Fruit fly (Drosophila melanogaster) whole organism: Measurements from ENCODE around the gene eIF4EHP.

Experiments
- CG8478 ChIP-seq: fragments of >200 bp; optimal IDR thresholded peaks from 2 replicates; lab custom pipeline; 2018; ENCODE audit warnings: inconsistent platforms
- Dll ChIP-seq: fragments of >200 bp; optimal IDR thresholded peaks from 2 replicates; lab custom pipeline; 2017
- EcR ChIP-seq, 2 experiments: fragments of >200 bp; optimal IDR thresholded peaks; 2 replicates each; lab custom pipeline; 2017; ENCODE audit warnings: missing biosample characterization in 2 of 2, missing genetic modification characterization in 2 of 2, missing genetic modification reagents in 2 of 2
- pan ChIP-seq: fragments of >200 bp; optimal IDR thresholded peaks from 2 replicates; lab custom pipeline; 2017
- psq ChIP-seq: fragments of >200 bp; optimal IDR thresholded peaks from 2 replicates; lab custom pipeline; 2017
- usp ChIP-seq: fragments of >200 bp; optimal IDR thresholded peaks from 2 replicates; lab custom pipeline; 2017; ENCODE audit warnings: missing biosample characterization, missing genetic modification characterization, mixed read lengths

The eIF4EHP gene

DNA sequence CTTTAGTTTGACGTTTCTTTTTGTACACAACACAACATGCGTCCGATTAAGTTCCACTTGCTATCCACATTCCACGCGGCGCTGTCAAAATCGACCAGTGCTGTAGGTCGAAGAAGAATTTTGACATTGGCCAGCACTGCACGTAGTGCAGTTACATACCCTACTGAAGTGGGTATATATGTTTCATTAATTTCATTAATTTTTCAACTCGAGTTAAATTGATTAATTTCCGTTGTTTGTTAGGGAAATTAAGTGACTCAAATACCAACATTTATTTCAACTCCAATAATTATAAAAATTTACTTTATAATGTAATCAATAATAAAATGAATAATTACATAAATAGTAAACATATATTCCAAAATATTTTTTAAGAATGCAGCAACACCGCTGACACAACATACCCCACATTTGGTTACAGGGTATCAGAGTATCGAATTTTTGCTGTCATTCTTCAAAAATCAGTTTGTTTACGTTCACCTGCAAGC, at the start of gene eIF4EHP, which contains the start of gene CG18428:
TSS of gene eIF4EHP (minus strand) at position 59 of the 488 bp plus-strand sequence.
TSS of gene CG18428 (plus strand) at position 435 of the 488 bp plus-strand sequence.
- peak; percentile 96 for TF ChIP-seq pan (lab: Kevin White, UChicago)
- TF ChIP-seq psq = no peak

DNA sequence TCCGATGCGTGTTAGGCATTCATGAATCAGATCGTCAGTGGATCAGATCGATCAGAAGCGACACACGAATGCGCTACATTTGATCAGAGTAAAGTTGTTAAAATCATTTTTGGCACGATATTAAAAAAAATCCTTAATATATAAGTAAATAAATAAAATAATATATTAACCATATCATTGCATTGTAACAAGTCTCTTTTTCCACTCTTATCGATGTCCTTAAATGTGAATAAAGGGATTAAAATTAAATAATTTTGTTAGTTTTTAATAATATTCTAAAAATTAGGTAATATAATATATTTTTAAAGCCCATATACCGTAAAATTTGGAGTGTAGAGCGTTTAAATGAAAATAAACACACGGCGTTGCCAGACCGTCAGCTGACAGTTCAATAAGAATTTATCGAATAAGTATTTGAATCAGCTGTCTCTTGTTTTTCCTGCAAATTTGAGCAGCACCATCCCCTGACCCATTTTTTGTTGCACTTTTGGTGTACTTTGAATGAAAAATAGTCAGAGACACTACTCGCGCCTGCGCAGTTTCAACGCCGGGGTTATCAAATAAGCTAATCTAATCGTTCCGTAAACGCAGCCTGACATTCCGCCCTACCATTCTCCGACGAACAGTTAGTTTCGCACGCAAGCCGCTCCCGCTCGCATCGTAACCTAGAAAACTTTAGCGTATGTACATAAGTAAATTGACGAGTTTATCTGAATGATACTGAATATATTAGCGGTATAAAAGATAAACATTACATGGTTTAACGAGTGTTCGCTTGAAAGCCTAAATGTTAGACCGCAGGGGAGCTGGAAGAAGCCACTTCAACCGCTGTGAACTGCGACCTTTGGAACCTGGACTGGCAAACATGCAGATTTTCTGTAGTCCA, 43.4 kb upstream of the eIF4EHP start, which contains the start of the genes p38a and CG6178:
TSS of gene p38a (minus strand) at position 398 of the 886 bp plus-strand sequence.
TSS of gene CG6178 (plus strand) at position 424 of the 886 bp plus-strand sequence.
- TF ChIP-seq usp (GFP tag; lab: Kevin White, UChicago) (no peak), Dll (lab: Kevin White, UChicago) (no peak), psq (no peak), CG8478 (lab: Kevin White, UChicago) (no peak), pan (lab: Kevin White, UChicago) (no peak), EcR (GFP tag; optimal IDR thresholded peaks at IDR 0.05; lab: Kevin White, UChicago) (no peak)

DNA sequence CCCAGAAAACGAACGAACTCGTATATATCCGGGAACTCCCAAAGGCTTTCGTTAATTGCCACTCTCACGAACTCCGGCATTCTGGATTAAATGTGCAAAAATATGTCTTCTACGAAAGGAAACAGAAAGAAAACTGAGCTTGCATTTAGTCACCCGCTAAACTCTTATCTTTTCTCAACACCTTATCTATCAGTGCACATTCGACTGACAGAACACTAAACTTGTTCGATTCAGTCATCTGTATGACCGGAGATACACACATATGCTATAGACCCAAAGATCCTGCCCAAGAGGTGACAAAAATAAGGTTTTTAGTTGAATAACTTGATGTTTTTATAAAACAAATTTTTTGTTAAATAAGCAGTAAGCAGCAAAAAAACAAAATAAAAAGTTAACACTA, 41.3 kb upstream of the eIF4EHP start, which contains the start of gene p38c:
TSS of gene p38c (minus strand) at position 101 of the 400 bp plus-strand sequence.
- no peak for TF ChIP-seq CG8478 (lab: Kevin White, UChicago)
- no peak for TF ChIP-seq EcR (GFP tag; optimal IDR thresholded peaks at IDR 0.05; lab: Kevin White, UChicago)

DNA sequence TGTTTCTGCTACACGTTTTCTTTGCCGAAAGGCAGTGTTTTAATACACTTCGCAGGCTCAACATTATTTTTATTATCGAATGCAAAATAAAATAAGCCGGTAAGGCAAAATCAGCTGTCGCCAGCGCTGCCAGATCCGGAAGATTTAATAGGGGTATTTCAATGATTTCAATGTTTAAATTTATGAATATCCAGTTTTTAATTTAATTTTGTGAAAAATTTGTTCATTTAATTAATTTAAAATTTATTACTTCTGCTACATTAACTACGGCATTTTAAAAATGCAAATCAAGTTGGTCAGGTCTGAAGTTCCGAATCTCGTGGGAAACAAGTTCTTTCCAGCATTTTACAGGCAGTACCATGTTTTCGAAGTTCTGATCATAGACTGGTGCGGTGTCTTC, 40.1 kb upstream of the eIF4EHP start, which contains the start of gene Slimp:
TSS of gene Slimp (minus strand) at position 130 of the 400 bp plus-strand sequence.
- TF ChIP-seq CG8478 (lab: Kevin White, UChicago) = no peak
- no peak for TF ChIP-seq pan (lab: Kevin White, UChicago)
- TF ChIP-seq usp (GFP tag; lab: Kevin White, UChicago) = no peak
- no peak for TF ChIP-seq Dll (lab: Kevin White, UChicago)
- TF ChIP-seq psq = no peak
- TF ChIP-seq EcR (GFP tag; optimal IDR thresholded peaks at IDR 0.05; lab: Kevin White, UChicago) = no peak

DNA sequence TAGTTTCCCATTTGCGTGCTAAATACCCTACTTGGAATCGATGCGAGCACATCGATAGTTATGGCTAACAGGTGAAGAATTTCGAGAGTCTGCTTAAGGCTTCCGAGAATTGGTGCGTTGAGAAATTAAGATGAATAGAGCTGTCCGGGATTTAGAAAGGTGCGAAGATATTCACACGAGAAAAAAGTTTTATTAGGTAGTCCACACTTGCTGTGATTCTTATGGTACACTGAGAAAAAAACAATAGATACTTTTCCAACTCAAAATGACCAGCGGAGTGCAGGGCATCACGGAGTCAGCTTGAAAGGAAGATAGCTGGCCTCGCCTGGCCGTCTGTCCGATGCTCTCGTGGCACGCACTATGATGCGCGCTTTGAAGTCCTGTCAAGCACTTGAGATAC, 35.8 kb upstream of the eIF4EHP start:
- no peak for TF ChIP-seq pan (lab: Kevin White, UChicago)
- TF ChIP-seq EcR (GFP tag; optimal IDR thresholded peaks at IDR 0.05; lab: Kevin White, UChicago) = no peak
- no peak for TF ChIP-seq CG8478 (lab: Kevin White, UChicago)
- TF ChIP-seq psq = no peak
- TF ChIP-seq Dll (lab: Kevin White, UChicago) = no peak

DNA sequence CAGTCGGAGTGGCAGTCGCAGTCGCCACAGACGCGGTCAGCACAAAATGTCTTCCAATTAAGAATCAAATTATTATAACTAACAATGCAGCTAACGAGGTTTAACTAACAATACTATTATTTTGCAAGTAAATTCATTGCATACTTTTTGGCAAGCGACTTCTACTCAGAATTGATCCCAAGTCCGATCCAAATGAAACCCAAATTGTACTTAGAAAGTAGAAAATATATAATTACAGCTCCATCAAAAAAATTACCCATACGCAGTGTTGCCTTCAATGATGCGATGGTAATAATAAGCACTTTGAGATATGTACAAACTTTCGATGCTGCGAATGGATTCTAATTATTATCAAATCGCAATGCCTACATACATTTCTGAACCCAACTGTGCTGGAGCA, 35.0 kb upstream of the eIF4EHP start:
- TF ChIP-seq EcR (GFP tag; optimal IDR thresholded peaks at IDR 0.05; lab: Kevin White, UChicago) (no peak), pan (lab: Kevin White, UChicago) (no peak), psq (no peak), usp (GFP tag; lab: Kevin White, UChicago) (no peak), CG8478 (lab: Kevin White, UChicago) (no peak), Dll (lab: Kevin White, UChicago) (no peak)

DNA sequence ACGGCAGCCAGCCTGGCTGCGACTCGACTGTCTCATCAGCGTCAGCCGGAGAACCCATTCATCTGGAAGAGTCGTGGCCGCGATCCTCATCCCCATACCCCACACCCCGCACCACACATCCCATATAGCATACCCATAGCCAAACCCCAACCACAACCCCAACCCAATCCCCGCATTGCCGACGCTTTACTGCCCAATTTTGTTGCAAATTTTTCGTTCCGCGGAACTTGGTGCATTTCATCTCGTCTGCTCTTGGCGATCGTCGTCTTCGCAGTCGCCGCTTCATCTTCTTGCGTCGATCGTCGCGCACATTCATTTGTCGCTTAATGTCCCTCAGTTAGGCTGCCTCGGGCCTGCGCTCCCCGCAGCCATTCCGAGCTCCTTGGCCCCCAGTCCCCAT, 34.6 kb upstream of the eIF4EHP start:
- peak; percentile 55 for TF ChIP-seq Dll (lab: Kevin White, UChicago)
- no peak for TF ChIP-seq usp (GFP tag; lab: Kevin White, UChicago)
- TF ChIP-seq EcR (GFP tag; optimal IDR thresholded peaks at IDR 0.05; lab: Kevin White, UChicago) = no peak

dm6 chr3R:24142971-24143370, 34.2 kb upstream of the eIF4EHP start:
- TF ChIP-seq EcR (GFP tag; optimal IDR thresholded peaks at IDR 0.05; lab: Kevin White, UChicago) (no peak), pan (lab: Kevin White, UChicago) (no peak), psq (no peak), CG8478 (lab: Kevin White, UChicago) (no peak), usp (GFP tag; lab: Kevin White, UChicago) (no peak), Dll (lab: Kevin White, UChicago) (no peak)

DNA sequence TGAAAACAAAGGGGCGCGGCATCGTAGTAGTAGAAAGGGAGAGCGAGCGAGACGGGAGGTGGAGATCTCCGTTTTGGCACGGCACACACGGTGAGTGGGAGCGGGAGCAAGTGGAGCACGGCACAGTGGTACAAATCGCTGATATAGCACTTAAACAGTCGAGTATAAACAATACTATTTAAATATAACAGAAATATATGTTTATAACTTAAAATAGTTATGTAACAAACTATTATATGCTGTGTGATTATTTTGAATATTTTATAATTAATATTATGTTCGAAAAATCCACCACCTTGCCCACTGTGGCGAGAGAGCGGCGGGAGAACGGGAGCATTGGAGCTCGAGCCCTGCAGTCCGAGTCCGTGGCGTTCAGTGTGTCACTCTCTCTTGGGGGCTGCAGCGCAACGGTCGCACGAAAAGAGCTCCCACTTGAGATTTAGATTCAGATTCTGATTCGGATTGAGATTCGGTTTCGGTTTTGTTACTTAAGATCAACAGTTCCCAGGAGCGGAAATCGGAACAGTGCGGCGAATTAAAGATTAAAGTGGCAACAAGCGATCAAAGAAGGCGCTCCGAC, 32.3 kb upstream of the eIF4EHP start, which contains the start of gene Kal1:
TSS of gene Kal1 (plus strand) at position 383 of the 580 bp plus-strand sequence.
- TF ChIP-seq psq (no peak), Dll (lab: Kevin White, UChicago) (peak; percentile 73)

DNA sequence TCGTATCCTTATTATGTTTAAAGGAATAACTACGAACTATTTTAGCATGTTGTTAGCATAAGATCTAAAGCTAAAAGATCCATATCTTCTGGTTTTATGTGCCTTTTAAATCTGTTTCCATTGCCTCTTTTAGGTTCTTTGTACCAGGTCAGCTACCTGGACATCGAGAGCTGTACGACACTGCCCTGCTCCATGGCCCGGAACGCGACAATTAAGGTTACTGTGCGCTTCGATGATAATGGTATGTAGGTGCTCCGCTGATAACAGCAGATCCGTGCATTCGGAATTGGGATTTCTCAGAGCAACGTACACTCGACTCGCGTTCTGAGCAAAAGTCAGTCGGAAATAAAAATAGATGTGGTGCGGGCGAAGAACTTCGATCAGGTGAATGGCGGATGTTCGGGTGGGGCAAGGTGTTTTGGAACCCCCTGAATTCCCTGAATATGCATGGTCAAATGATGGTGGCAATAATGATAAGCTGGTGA, 30.9 kb upstream of the eIF4EHP start:
- TF ChIP-seq Dll (lab: Kevin White, UChicago) (no peak), usp (GFP tag; lab: Kevin White, UChicago) (no peak), CG8478 (lab: Kevin White, UChicago) (no peak), EcR (GFP tag; optimal IDR thresholded peaks at IDR 0.05; lab: Kevin White, UChicago) (no peak), pan (lab: Kevin White, UChicago) (no peak)

dm6 chr3R:24138478-24139455, 30.0 kb upstream of the eIF4EHP start:
- TF ChIP-seq psq (no peak), CG8478 (lab: Kevin White, UChicago) (no peak), Dll (lab: Kevin White, UChicago) (no peak), usp (GFP tag; lab: Kevin White, UChicago) (no peak), EcR (GFP tag; optimal IDR thresholded peaks at IDR 0.05; lab: Kevin White, UChicago) (no peak), pan (lab: Kevin White, UChicago) (no peak)
